Worm (Caenorhabditis elegans): ENCODE results near the gene F47D12.3.

F47D12.3 gene

DNA sequence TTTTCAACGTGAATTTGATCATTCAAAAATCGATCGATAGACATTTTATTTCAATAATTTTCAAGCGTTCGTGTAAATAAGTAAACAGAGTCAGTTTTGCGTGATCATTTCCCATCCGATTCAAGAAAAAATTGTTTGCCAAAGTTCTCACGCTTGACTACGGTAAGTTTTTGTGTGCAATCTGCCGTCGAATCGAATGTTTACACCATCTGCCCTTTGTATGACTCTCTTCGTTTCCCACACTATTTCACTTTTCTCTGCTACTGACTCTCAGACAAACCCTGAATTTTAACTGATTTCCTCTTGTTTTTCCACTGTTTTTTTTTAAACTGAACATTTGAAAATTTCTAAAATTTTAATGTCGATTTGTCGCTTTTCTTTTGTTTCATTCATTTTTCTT, 46.5 kb downstream of the F47D12.3 start (continued):
- TF ChIP-seq aha-1 (tag): peak; percentile 99
- TF ChIP-seq cey-2 (tag; optimal IDR thresholded peaks at IDR 0.05; ENCODE audit: borderline replicate concordance, insufficient read depth): no peak
- TF ChIP-seq nhr-25 (tag; optimal IDR thresholded peaks at IDR 0.05; ENCODE audit: borderline replicate concordance, insufficient read depth): peak; percentile 71
- TF ChIP-seq arid-1 (GFP tag; conservative IDR thresholded peaks at IDR 0.05): 0 out of 2 replicates have a peak, but pooled peaks have one; percentile 39
- TF ChIP-seq duxl-1 (tag; optimal IDR thresholded peaks at IDR 0.05; ENCODE audit: poor library complexity): no peak
- TF ChIP-seq nhr-237 (tag; optimal IDR thresholded peaks at IDR 0.05): no peak
- TF ChIP-seq fkh-10 (GFP tag; optimal IDR thresholded peaks at IDR 0.05): peak; percentile 44
- TF ChIP-seq daf-16 (GFP tag; optimal IDR thresholded peaks at IDR 0.05): peak in 1 of 2 experiments; percentile 66
- TF ChIP-seq daf-16 (tag; optimal IDR thresholded peaks at IDR 0.05): peak; percentile 64
- peak; percentile 45 for TF ChIP-seq nhr-6 (tag; optimal IDR thresholded peaks at IDR 0.05)
- TF ChIP-seq madf-5 (GFP tag; IDR thresholded peaks at IDR 0.05): no peak
- peak; percentile 87 for TF ChIP-seq mes-2 (tag; optimal IDR thresholded peaks at IDR 0.05; ENCODE audit: poor library complexity, severe bottlenecking)
- TF ChIP-seq F49E8.2 (tag; optimal IDR thresholded peaks at IDR 0.05; ENCODE audit: borderline replicate concordance): peak; percentile 61
- no peak for TF ChIP-seq R02D3.7 (tag; optimal IDR thresholded peaks at IDR 0.05)
- peak in 1 of 2 experiments; percentile 78 for TF ChIP-seq mdl-1 (tag; optimal IDR thresholded peaks at IDR 0.05)
- peak; percentile 81 for TF ChIP-seq hmg-1.1 (GFP tag; IDR thresholded peaks at IDR 0.05)
- no peak for TF ChIP-seq nhr-102 (tag; optimal IDR thresholded peaks at IDR 0.05)
- TF ChIP-seq ztf-7 (tag; optimal IDR thresholded peaks at IDR 0.05): peak; percentile 37
- TF ChIP-seq nhr-76 (tag; optimal IDR thresholded peaks at IDR 0.05): no peak
- peak in 1 of 2 experiments; percentile 57 for TF ChIP-seq hif-1 (tag; optimal IDR thresholded peaks at IDR 0.05)
- peak; percentile 55 for TF ChIP-seq T20F7.1 (GFP tag; optimal IDR thresholded peaks at IDR 0.05)
- no peak for TF ChIP-seq sdz-12 (GFP tag; optimal IDR thresholded peaks at IDR 0.05)
- no peak for TF ChIP-seq attf-4 (tag; optimal IDR thresholded peaks at IDR 0.05)
- no peak for TF ChIP-seq saeg-2 (GFP tag; IDR thresholded peaks at IDR 0.05)
- peak; percentile 43 for TF ChIP-seq jun-1 (tag; optimal IDR thresholded peaks at IDR 0.05)
- TF ChIP-seq lir-3 (tag; optimal IDR thresholded peaks at IDR 0.05): no peak
- no peak for TF ChIP-seq F26F4.8 (GFP tag; conservative IDR thresholded peaks at IDR 0.05)
- peak in 1 of 2 experiments; percentile 38 for TF ChIP-seq unc-62 (GFP tag; optimal IDR thresholded peaks at IDR 0.05 in 1 of 2)
- TF ChIP-seq unc-62 (tag; optimal IDR thresholded peaks at IDR 0.05): no peak
- TF ChIP-seq vab-7 (GFP tag; IDR thresholded peaks at IDR 0.05): no peak
- TF ChIP-seq lsy-2 (tag; optimal IDR thresholded peaks at IDR 0.05): peak; percentile 93 to 98
- TF ChIP-seq mep-1 (tag; optimal IDR thresholded peaks at IDR 0.05): peak; percentile 87
- TF ChIP-seq dmd-6 (GFP tag; IDR thresholded peaks at IDR 0.05): peak; percentile 69
- no peak for TF ChIP-seq lin-29 (GFP tag; IDR thresholded peaks at IDR 0.05)
- peak; percentile 71 for TF ChIP-seq hlh-30 (tag; optimal IDR thresholded peaks at IDR 0.05; ENCODE audit: insufficient read depth)
- no peak for TF ChIP-seq aly-2 (tag; optimal IDR thresholded peaks at IDR 0.05)
- TF ChIP-seq F37D6.2 (tag; optimal IDR thresholded peaks at IDR 0.05): peak; percentile 38
- TF ChIP-seq daf-12 (tag; optimal IDR thresholded peaks at IDR 0.05): no peak
- TF ChIP-seq snpc-4 (tag; optimal IDR thresholded peaks at IDR 0.05): no peak
- peak; percentile 56 for TF ChIP-seq mxl-3 (GFP tag; optimal IDR thresholded peaks at IDR 0.05)

DNA sequence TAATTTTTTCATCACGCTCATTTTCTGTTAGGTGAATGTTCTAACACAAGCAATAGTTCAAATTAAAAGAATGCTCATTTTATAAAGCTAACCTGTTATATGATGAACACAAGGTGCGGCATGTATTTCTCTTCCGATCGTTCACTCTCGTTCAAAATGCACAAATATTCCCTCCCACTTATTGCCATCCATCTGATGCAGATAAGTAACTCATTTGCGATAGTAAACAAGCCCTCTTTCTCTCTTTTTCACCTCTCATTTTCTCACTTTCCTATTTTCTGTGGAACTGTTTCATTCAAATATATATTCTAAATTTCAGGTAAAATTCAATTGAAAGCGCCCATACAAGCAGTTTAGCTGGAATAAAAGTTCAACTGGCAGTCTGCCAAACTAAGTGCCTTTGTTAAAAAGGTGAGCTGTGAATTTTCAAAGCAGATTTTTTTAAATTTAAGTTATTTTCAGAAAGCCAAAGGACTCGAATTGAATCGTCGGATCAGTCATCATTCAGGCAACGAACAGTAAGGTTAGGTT, 47.8 kb downstream of the F47D12.3 start, which contains the start of the genes trmt-10C.2 and C56G2.22:
TSS of gene trmt-10C.2 (plus strand) at position 314 of the 531 bp plus-strand sequence.
TSS of gene C56G2.22 (plus strand) at position 481 of the 531 bp plus-strand sequence.
- TF ChIP-seq mes-2 (tag; optimal IDR thresholded peaks at IDR 0.05; ENCODE audit: poor library complexity, severe bottlenecking) (no peak), mxl-2 (GFP tag; conservative IDR thresholded peaks at IDR 0.05) (no peak), nhr-111 (GFP tag; optimal IDR thresholded peaks at IDR 0.05) (no peak), daf-16 (GFP tag; optimal IDR thresholded peaks at IDR 0.05) (no peak), daf-16 (tag; optimal IDR thresholded peaks at IDR 0.05) (peak; percentile 87), cey-2 (tag; optimal IDR thresholded peaks at IDR 0.05; ENCODE audit: borderline replicate concordance, insufficient read depth) (no peak), Y105C5A.15 (GFP tag; IDR thresholded peaks at IDR 0.05) (no peak), saeg-2 (GFP tag; IDR thresholded peaks at IDR 0.05) (no peak), dmd-8 (GFP tag; IDR thresholded peaks at IDR 0.05) (no peak), aha-1 (tag) (peak; percentile 2), pha-4 (GFP tag; IDR thresholded peaks at IDR 0.05) (no peak), pha-4 (tag; optimal IDR thresholded peaks at IDR 0.05) (peak; percentile 8), Y48G9A.11 (GFP tag; IDR thresholded peaks at IDR 0.05) (no peak), madf-9 (GFP tag; conservative IDR thresholded peaks at IDR 0.05) (no peak), spr-1 (tag; optimal IDR thresholded peaks at IDR 0.05) (no peak), ZK337.2 (GFP tag; IDR thresholded peaks at IDR 0.05) (no peak), nhr-77 (tag; optimal IDR thresholded peaks at IDR 0.05) (no peak), ztf-7 (tag; optimal IDR thresholded peaks at IDR 0.05) (no peak), aly-2 (tag; optimal IDR thresholded peaks at IDR 0.05) (no peak)

Data from whole organism, L4 larva.